Worm (Caenorhabditis elegans) whole organism, young adult: ENCODE measurements around the gene unc-5.

Experiments
- F22D6.2 ChIP-seq: sonication (generic microtip); optimal IDR thresholded peaks from 2 replicates; lab custom pipeline; 2016; ENCODE audit warnings: mild to moderate bottlenecking, missing genetic modification characterization, missing compliant biosample characterization
- F57C9.4 ChIP-seq: sonication (generic microtip); optimal IDR thresholded peaks from 2 replicates; lab custom pipeline; 2017; ENCODE audit warnings: mild to moderate bottlenecking, missing genetic modification characterization, missing compliant biosample characterization
- Y56A3A.18 ChIP-seq: fragments of 200-800 bp; sonication (Bioruptor generic); IDR thresholded peaks from 2 replicates; pipeline ENCODE4 v1.3.6; 2022; ENCODE audit warnings: missing genetic modification reagents, missing genetic modification characterization, missing compliant biosample characterization
- aptf-2 ChIP-seq: fragments of 200-800 bp; sonication (Bioruptor generic); conservative IDR thresholded peaks from 2 replicates; pipeline ENCODE4 v1.3.6; 2022; ENCODE audit warnings: missing genetic modification reagents, missing genetic modification characterization, missing compliant biosample characterization
- athp-1 ChIP-seq: sonication (generic microtip); optimal IDR thresholded peaks from 2 replicates; lab custom pipeline; 2017; ENCODE audit warnings: mild to moderate bottlenecking, missing genetic modification characterization, missing compliant biosample characterization
- attf-5 ChIP-seq: fragments of 200-800 bp; sonication (Bioruptor generic); optimal IDR thresholded peaks from 2 replicates; lab custom pipeline; 2018; ENCODE audit warnings: mild to moderate bottlenecking, missing genetic modification characterization, missing compliant biosample characterization
- cebp-1 ChIP-seq, 2 experiments: fragments of 200-800 bp in 1 of 2; sonication (Bioruptor generic) in 1 of 2; sonication (generic microtip) in 1 of 2; IDR thresholded peaks in 1 of 2; optimal IDR thresholded peaks in 1 of 2; 2 replicates each; pipeline versions ENCODE4 v1.3.6 to Lab custom; 2017 to 2022; ENCODE audit warnings: missing compliant biosample characterization in 2 of 2, missing genetic modification characterization in 2 of 2, mild to moderate bottlenecking in 1 of 2, missing genetic modification reagents in 1 of 2, moderate library complexity in 1 of 2
- ceh-40 ChIP-seq: fragments of 200-800 bp; sonication (Bioruptor generic); IDR thresholded peaks from 2 replicates; pipeline ENCODE4 v1.3.6; 2022; ENCODE audit warnings: missing genetic modification characterization, missing compliant biosample characterization
- die-1 ChIP-seq: sonication (generic microtip); optimal IDR thresholded peaks from 2 replicates; lab custom pipeline; 2016; ENCODE audit warnings: missing genotype, mild to moderate bottlenecking, missing genetic modification characterization, missing compliant biosample characterization
- dox-1 ChIP-seq: fragments of 200-800 bp; sonication (Bioruptor generic); IDR thresholded peaks from 2 replicates; pipeline ENCODE4 v1.3.6; 2022; ENCODE audit warnings: missing genetic modification reagents, missing genetic modification characterization, missing compliant biosample characterization
- dpff-1 ChIP-seq: sonication (generic microtip); optimal IDR thresholded peaks from 2 replicates; lab custom pipeline; 2017; ENCODE audit warnings: mild to moderate bottlenecking, missing genetic modification characterization, missing compliant biosample characterization
- efl-1 ChIP-seq: fragments of 150-350 bp; optimal IDR thresholded peaks from 2 replicates; lab custom pipeline; 2014; ENCODE audit warnings: missing biosample characterization, missing genetic modification reagents, missing genetic modification characterization
- ekl-4 ChIP-seq: fragments of 200-800 bp; sonication (Bioruptor generic); IDR thresholded peaks from 2 replicates; pipeline ENCODE4 v1.3.6; 2022; ENCODE audit warnings: missing genetic modification reagents, missing genetic modification characterization, missing compliant biosample characterization
- him-1 ChIP-seq: sonication (generic microtip); optimal IDR thresholded peaks from 2 replicates; lab custom pipeline; 2016; ENCODE audit warnings: missing genotype, missing genetic modification reagents, missing genetic modification characterization, missing compliant biosample characterization
- hlh-26 ChIP-seq: fragments of 200-800 bp; sonication (Bioruptor generic); conservative IDR thresholded peaks from 2 replicates; pipeline ENCODE4 v1.3.6; 2022; ENCODE audit warnings: missing genetic modification reagents, missing genetic modification characterization, missing compliant biosample characterization
- let-607 ChIP-seq, 2 experiments: fragments of 200-800 bp in 1 of 2; sonication (Bioruptor generic) in 1 of 2; sonication (generic microtip) in 1 of 2; optimal IDR thresholded peaks; 2 replicates each; lab custom pipeline; 2016 to 2018; ENCODE audit warnings: mild to moderate bottlenecking in 2 of 2, missing compliant biosample characterization in 2 of 2, missing genetic modification characterization in 2 of 2, moderate library complexity in 2 of 2, missing genotype in 1 of 2
- lin-35 ChIP-seq, 3 experiments: fragments of 150-350 bp in 2 of 3; sonication (generic microtip) in 1 of 3; optimal IDR thresholded peaks; 2 replicates each; lab custom pipeline; 2014 to 2018; ENCODE audit warnings: missing biosample characterization in 3 of 3, missing genetic modification characterization in 3 of 3, missing genetic modification reagents in 3 of 3
- lir-1 ChIP-seq: fragments of 200-800 bp; sonication (Bioruptor generic); conservative IDR thresholded peaks from 2 replicates; pipeline ENCODE4 v1.3.6; 2022; ENCODE audit warnings: missing genetic modification reagents, missing genetic modification characterization, missing compliant biosample characterization
- lsl-1 ChIP-seq: fragments of 200-800 bp; sonication (Bioruptor generic); optimal IDR thresholded peaks from 2 replicates; lab custom pipeline; 2018; ENCODE audit warnings: mild to moderate bottlenecking, missing genetic modification characterization, moderate library complexity, missing compliant biosample characterization
- madf-6 ChIP-seq: fragments of 200-800 bp; sonication (Bioruptor generic); IDR thresholded peaks from 2 replicates; pipeline ENCODE4 v1.3.6; 2022; ENCODE audit warnings: missing genetic modification reagents, missing genetic modification characterization, missing compliant biosample characterization
- mcd-1 ChIP-seq: fragments of 200-800 bp; sonication (Bioruptor generic); IDR thresholded peaks from 2 replicates; pipeline ENCODE4 v1.3.6; 2022; ENCODE audit warnings: missing genetic modification reagents, missing genetic modification characterization, missing compliant biosample characterization
- mes-4 ChIP-seq: sonication (generic microtip); optimal IDR thresholded peaks from 2 replicates; lab custom pipeline; 2016; ENCODE audit warnings: missing genotype, missing genetic modification characterization, missing compliant biosample characterization
- nhr-27 ChIP-seq: fragments of 200-800 bp; sonication (Bioruptor generic); optimal IDR thresholded peaks from 2 replicates; lab custom pipeline; 2018; ENCODE audit warnings: mild to moderate bottlenecking, missing genetic modification characterization, moderate library complexity, missing compliant biosample characterization
- nhr-90 ChIP-seq: sonication (generic microtip); optimal IDR thresholded peaks from 2 replicates; lab custom pipeline; 2016; ENCODE audit warnings: missing genotype, mild to moderate bottlenecking, missing genetic modification characterization, missing compliant biosample characterization
- pbrm-1 ChIP-seq: fragments of 200-800 bp; sonication (Bioruptor generic); IDR thresholded peaks from 2 replicates; pipeline ENCODE4 v1.3.6; 2022; ENCODE audit warnings: missing genetic modification reagents, missing genetic modification characterization, missing compliant biosample characterization
- snpc-4 ChIP-seq, 5 experiments: fragments of 150-350 bp in 1 of 5; sonication (generic microtip) in 4 of 5; optimal IDR thresholded peaks; 2 replicates each; lab custom pipeline; 2014 to 2018; ENCODE audit warnings: missing genetic modification characterization in 5 of 5, missing biosample characterization in 3 of 5, antibody characterized with exemption in 2 of 5, mild to moderate bottlenecking in 2 of 5, missing compliant biosample characterization in 2 of 5, missing genotype in 2 of 5, moderate library complexity in 2 of 5, missing genetic modification reagents in 1 of 5
- tbp1 ChIP-seq: fragments of 200-800 bp; sonication (Bioruptor generic); optimal IDR thresholded peaks from 2 replicates; lab custom pipeline; 2018; ENCODE audit warnings: mild to moderate bottlenecking, missing genetic modification characterization, missing compliant biosample characterization
- unc-130 ChIP-seq: sonication (generic microtip); optimal IDR thresholded peaks from 2 replicates; lab custom pipeline; 2016; ENCODE audit warnings: missing genetic modification reagents, missing genetic modification characterization, missing compliant biosample characterization
- zim-3 ChIP-seq: sonication (generic microtip); optimal IDR thresholded peaks from 2 replicates; lab custom pipeline; 2017; ENCODE audit warnings: mild to moderate bottlenecking, missing genetic modification characterization, moderate library complexity, missing compliant biosample characterization
- ztf-6 ChIP-seq: fragments of 200-800 bp; sonication (Bioruptor generic); IDR thresholded peaks from 2 replicates; pipeline ENCODE4 v1.3.6; 2022; ENCODE audit warnings: missing genetic modification reagents, missing genetic modification characterization, missing compliant biosample characterization

Gene unc-5

DNA sequence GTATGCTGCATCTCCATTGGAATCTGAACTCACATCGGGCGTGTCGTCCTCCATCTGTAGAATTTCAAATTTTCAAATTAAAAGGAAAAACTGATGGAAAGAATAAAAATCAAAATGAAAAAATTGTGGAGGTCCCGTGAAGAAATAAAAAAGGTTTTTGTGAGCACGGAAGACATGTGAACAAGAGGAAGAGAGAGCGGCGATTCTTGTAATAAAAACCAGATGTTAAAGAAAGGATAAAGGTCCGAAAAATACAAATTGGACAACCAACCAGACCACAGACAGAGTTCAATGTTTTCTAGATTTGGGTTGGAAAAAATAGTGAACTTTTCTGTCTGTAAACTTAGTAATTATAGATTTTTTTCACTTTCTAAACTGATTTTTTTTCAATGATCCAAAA is at the start of gene unc-5:
unc-5 (minus strand) TSS at position 54 of the 400 bp plus-strand sequence.
- TF ChIP-seq mes-4 = no peak
- TF ChIP-seq mcd-1 (GFP tag; lab: Robert Waterston, UW) = no peak
- TF ChIP-seq ceh-40 = no peak
- TF ChIP-seq lsl-1 (GFP tag; lab: Kevin White, UChicago) = no peak
- no peak for TF ChIP-seq cebp-1 (GFP tag; IDR thresholded peaks at IDR 0.05; lab: Robert Waterston, UW)
- TF ChIP-seq cebp-1 (tag; optimal IDR thresholded peaks at IDR 0.05; lab: Kevin White, UChicago) = no peak
- TF ChIP-seq dox-1 (GFP tag; lab: Robert Waterston, UW) = no peak
- TF ChIP-seq pbrm-1 (GFP tag; lab: Robert Waterston, UW) = no peak
- TF ChIP-seq let-607 (tag; optimal IDR thresholded peaks at IDR 0.05; lab: Kevin White, UChicago) = no peak
- TF ChIP-seq him-1 (tag; lab: Kevin White, UChicago) = no peak
- no peak for TF ChIP-seq nhr-27 (tag; lab: Kevin White, UChicago)
- no peak for TF ChIP-seq F22D6.2
- TF ChIP-seq dpff-1 (tag; lab: Kevin White, UChicago) = no peak
- TF ChIP-seq madf-6 = no peak
- TF ChIP-seq F57C9.4 (tag; lab: Kevin White, UChicago) = no peak
- TF ChIP-seq Y56A3A.18 (GFP tag; lab: Robert Waterston, UW) = no peak
- TF ChIP-seq tbp1 (GFP tag; lab: Kevin White, UChicago) = no peak
- no peak for TF ChIP-seq unc-130 (GFP tag; lab: Kevin White, UChicago)
- TF ChIP-seq nhr-90 (tag; lab: Kevin White, UChicago) = no peak

ce11 chrIV:5574033-5574432 is 45.9 kb upstream of the unc-5 start, which contains the start of gene T12E12.6:
T12E12.6 (minus strand) TSS chrIV:5574133.
- TF ChIP-seq aptf-2 (GFP tag; lab: Robert Waterston, UW) = no peak
- no peak for TF ChIP-seq lir-1 (GFP tag; lab: Robert Waterston, UW)

- TF ChIP-seq athp-1 (tag; lab: Kevin White, UChicago) (no peak), die-1 (no peak), tbp1 (GFP tag; lab: Kevin White, UChicago) (no peak), ztf-6 (GFP tag; lab: Robert Waterston, UW) (no peak)
These were observed 44.6 kb upstream of the unc-5 start for ce11 chrIV:5572693-5573092.

ce11 chrIV:5565105-5565504 is 37.0 kb upstream of the unc-5 start:
- TF ChIP-seq snpc-4 (GFP tag; optimal IDR thresholded peaks at IDR 0.05; lab: Kevin White, UChicago) (no peak), snpc-4 (tag; optimal IDR thresholded peaks at IDR 0.05; lab: Kevin White, UChicago) (peak in 2 of 4 experiments; percentile 2 to 19), hlh-26 (GFP tag; lab: Robert Waterston, UW) (no peak)

ce11 chrIV:5564293-5564692 is 36.2 kb upstream of the unc-5 start:
- TF ChIP-seq lin-35 (GFP tag; optimal IDR thresholded peaks at IDR 0.05; lab: Kevin White, UChicago) (no peak), unc-130 (GFP tag; lab: Kevin White, UChicago) (no peak), snpc-4 (GFP tag; optimal IDR thresholded peaks at IDR 0.05; lab: Kevin White, UChicago) (no peak), snpc-4 (tag; optimal IDR thresholded peaks at IDR 0.05; lab: Kevin White, UChicago) (no peak), efl-1 (GFP tag; lab: Kevin White, UChicago) (no peak), attf-5 (GFP tag; lab: Kevin White, UChicago) (no peak), ekl-4 (GFP tag; lab: Robert Waterston, UW) (no peak), zim-3 (tag; lab: Kevin White, UChicago) (no peak)
